Worm (Caenorhabditis elegans) whole organism, midembryonic: ENCODE results near the gene mlh-1.
A peak's percentile ranks its signal among the peaks of the same experiment; 100 is the strongest.

Experiments
- cog-1 ChIP-seq: sonication (generic microtip); optimal IDR thresholded peaks from 2 replicates; lab custom pipeline; 2016; ENCODE audit warnings: missing genetic modification characterization, missing compliant biosample characterization
- flt-1 ChIP-seq: fragments of 200-800 bp; sonication (Bioruptor generic); IDR thresholded peaks from 2 replicates; pipeline ENCODE4 v1.3.6; 2022; ENCODE audit warnings: missing genetic modification characterization, missing compliant biosample characterization
- klf-2 ChIP-seq: fragments of 200-800 bp; sonication (Bioruptor generic); conservative IDR thresholded peaks from 2 replicates; pipeline ENCODE4 v1.3.6; 2022; ENCODE audit warnings: missing genetic modification reagents, missing genetic modification characterization, missing compliant biosample characterization
- tab-1 ChIP-seq: fragments of 200-800 bp; sonication (Bioruptor generic); IDR thresholded peaks from 2 replicates; pipeline ENCODE4 v1.3.6; 2022; ENCODE audit warnings: missing genetic modification characterization, missing compliant biosample characterization
- ztf-23 ChIP-seq: fragments of 200-800 bp; sonication (Bioruptor generic); IDR thresholded peaks from 2 replicates; pipeline ENCODE4 v1.3.6; 2022; ENCODE audit warnings: missing genetic modification reagents, missing genetic modification characterization, missing compliant biosample characterization

ce11 chrIII:13548982-13549381, 34.6 kb upstream of the mlh-1 start, which contains the start of gene mmad-1:
- no peak for TF ChIP-seq flt-1 (GFP tag; lab: Robert Waterston, UW)
- TF ChIP-seq klf-2: no peak
- TF ChIP-seq cog-1 (tag; lab: Kevin White, UChicago): peak; percentile 4
- no peak for TF ChIP-seq ztf-23 (GFP tag; lab: Robert Waterston, UW)
- TF ChIP-seq tab-1: no peak
